Worm (Caenorhabditis elegans): ENCODE data around the gene adss-1.

The adss-1 gene

DNA sequence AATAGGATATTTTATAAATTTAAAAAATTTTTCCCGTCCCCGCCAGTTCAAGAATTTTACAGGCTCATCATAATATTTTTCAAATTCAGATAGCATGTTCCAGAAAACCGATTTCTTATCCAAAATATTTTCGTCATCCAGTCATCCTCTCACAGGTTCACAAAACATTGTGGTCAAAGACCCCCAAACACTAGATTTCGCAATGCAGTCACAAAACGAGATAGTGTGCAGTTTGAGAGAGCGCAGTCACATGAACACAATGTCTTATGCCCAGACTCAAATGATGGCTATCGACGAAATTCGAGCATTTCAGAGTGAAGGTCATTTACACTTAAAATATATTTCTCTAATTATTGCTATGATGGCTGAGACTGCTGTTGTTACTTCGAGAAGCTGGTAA lies 21.4 kb upstream of the adss-1 start, which contains the start of gene abhd-5.2:
Gene abhd-5.2, plus strand, starts transcription at position 95 of the 400 bp plus-strand sequence.
- TF ChIP-seq tra-4 (tag; optimal IDR thresholded peaks at IDR 0.05), result no peak
- TF ChIP-seq hnd-1 (tag; optimal IDR thresholded peaks at IDR 0.05), result no peak
- no peak for TF ChIP-seq aly-1 (tag; optimal IDR thresholded peaks at IDR 0.05)
- TF ChIP-seq scrt-1 (GFP tag; IDR thresholded peaks at IDR 0.05), result no peak
- TF ChIP-seq tbx-37 (GFP tag; conservative IDR thresholded peaks at IDR 0.05), result no peak
- no peak for TF ChIP-seq sea-1 (GFP tag; conservative IDR thresholded peaks at IDR 0.05)
- TF ChIP-seq flt-1 (GFP tag; IDR thresholded peaks at IDR 0.05), result no peak
- no peak for TF ChIP-seq B0310.2 (tag; optimal IDR thresholded peaks at IDR 0.05)
- TF ChIP-seq F13C5.2 (tag; optimal IDR thresholded peaks at IDR 0.05), result no peak
- TF ChIP-seq hmg-4 (GFP tag; optimal IDR thresholded peaks at IDR 0.05), result no peak
- TF ChIP-seq pes-1 (GFP tag; IDR thresholded peaks at IDR 0.05), result no peak
- no peak for TF ChIP-seq hmbx-1 (tag; optimal IDR thresholded peaks at IDR 0.05)
- no peak for TF ChIP-seq ama-1 (optimal IDR thresholded peaks at IDR 0.05)
- TF ChIP-seq ceh-13 (GFP tag; optimal IDR thresholded peaks at IDR 0.05), result no peak
- TF ChIP-seq tbx-11 (GFP tag; IDR thresholded peaks at IDR 0.05), result no peak
- TF ChIP-seq ets-7 (tag; optimal IDR thresholded peaks at IDR 0.05), result no peak
- no peak for TF ChIP-seq ceh-36 (tag; optimal IDR thresholded peaks at IDR 0.05)

ce11 chrV:4842544-4842943 lies 19.3 kb upstream of the adss-1 start, which contains the start of the genes cwp-2 and cwp-3:
Gene cwp-2 (minus strand): TSS chrV:4842644.
Gene cwp-3 (plus strand): TSS chrV:4842836.
- TF ChIP-seq ceh-36 (tag; optimal IDR thresholded peaks at IDR 0.05) (no peak), scrt-1 (GFP tag; IDR thresholded peaks at IDR 0.05) (no peak), tbx-37 (GFP tag; conservative IDR thresholded peaks at IDR 0.05) (no peak), F13C5.2 (tag; optimal IDR thresholded peaks at IDR 0.05) (no peak), tra-4 (tag; optimal IDR thresholded peaks at IDR 0.05) (no peak), sea-1 (GFP tag; conservative IDR thresholded peaks at IDR 0.05) (no peak), hmg-4 (GFP tag; optimal IDR thresholded peaks at IDR 0.05) (no peak), ets-7 (tag; optimal IDR thresholded peaks at IDR 0.05) (no peak), aly-1 (tag; optimal IDR thresholded peaks at IDR 0.05) (no peak), ceh-13 (GFP tag; optimal IDR thresholded peaks at IDR 0.05) (no peak), ama-1 (optimal IDR thresholded peaks at IDR 0.05) (no peak), hmbx-1 (tag; optimal IDR thresholded peaks at IDR 0.05) (no peak), B0310.2 (tag; optimal IDR thresholded peaks at IDR 0.05) (no peak)

DNA sequence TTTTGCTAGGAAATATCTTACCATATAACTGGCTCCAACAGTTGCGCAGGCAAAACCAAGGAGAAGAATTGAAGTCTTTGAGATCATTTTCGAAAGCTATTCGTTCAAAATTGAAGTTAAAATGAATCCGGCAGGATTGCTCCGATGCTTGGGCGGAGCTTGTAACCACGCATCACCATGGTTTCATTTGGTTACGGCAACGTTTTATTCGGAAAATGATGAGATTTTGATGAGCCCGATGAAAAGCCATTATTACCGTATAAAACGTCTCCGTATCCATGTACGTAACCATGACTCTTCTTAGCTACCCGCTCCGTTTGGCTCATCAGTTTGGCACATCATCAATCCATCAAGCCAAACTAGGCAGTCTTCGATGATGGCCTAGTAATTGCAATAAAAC lies 18.0 kb upstream of the adss-1 start, which contains the start of gene cwp-1:
Gene cwp-1, minus strand, starts transcription at position 101 of the 400 bp plus-strand sequence.
- no peak for TF ChIP-seq tra-4 (tag; optimal IDR thresholded peaks at IDR 0.05)
- TF ChIP-seq tbx-11 (GFP tag; IDR thresholded peaks at IDR 0.05), result no peak
- TF ChIP-seq ceh-13 (GFP tag; optimal IDR thresholded peaks at IDR 0.05), result no peak
- no peak for TF ChIP-seq ama-1 (optimal IDR thresholded peaks at IDR 0.05)
- no peak for TF ChIP-seq aly-1 (tag; optimal IDR thresholded peaks at IDR 0.05)
- TF ChIP-seq scrt-1 (GFP tag; IDR thresholded peaks at IDR 0.05), result no peak
- no peak for TF ChIP-seq tbx-37 (GFP tag; conservative IDR thresholded peaks at IDR 0.05)
- no peak for TF ChIP-seq flt-1 (GFP tag; IDR thresholded peaks at IDR 0.05)
- no peak for TF ChIP-seq ceh-36 (tag; optimal IDR thresholded peaks at IDR 0.05)
- no peak for TF ChIP-seq B0310.2 (tag; optimal IDR thresholded peaks at IDR 0.05)
- no peak for TF ChIP-seq hnd-1 (tag; optimal IDR thresholded peaks at IDR 0.05)
- no peak for TF ChIP-seq sea-1 (GFP tag; conservative IDR thresholded peaks at IDR 0.05)
- TF ChIP-seq pes-1 (GFP tag; IDR thresholded peaks at IDR 0.05), result no peak
- TF ChIP-seq F13C5.2 (tag; optimal IDR thresholded peaks at IDR 0.05), result no peak
- no peak for TF ChIP-seq hmbx-1 (tag; optimal IDR thresholded peaks at IDR 0.05)
- TF ChIP-seq hmg-4 (GFP tag; optimal IDR thresholded peaks at IDR 0.05), result no peak
- no peak for TF ChIP-seq ets-7 (tag; optimal IDR thresholded peaks at IDR 0.05)

- TF ChIP-seq scrt-1 (GFP tag; IDR thresholded peaks at IDR 0.05), result no peak
Observed at ce11 chrV:4839913-4840312, 16.7 kb upstream of the adss-1 start, which contains the start of gene nas-9. Gene nas-9 (minus strand): TSS chrV:4840013.

DNA sequence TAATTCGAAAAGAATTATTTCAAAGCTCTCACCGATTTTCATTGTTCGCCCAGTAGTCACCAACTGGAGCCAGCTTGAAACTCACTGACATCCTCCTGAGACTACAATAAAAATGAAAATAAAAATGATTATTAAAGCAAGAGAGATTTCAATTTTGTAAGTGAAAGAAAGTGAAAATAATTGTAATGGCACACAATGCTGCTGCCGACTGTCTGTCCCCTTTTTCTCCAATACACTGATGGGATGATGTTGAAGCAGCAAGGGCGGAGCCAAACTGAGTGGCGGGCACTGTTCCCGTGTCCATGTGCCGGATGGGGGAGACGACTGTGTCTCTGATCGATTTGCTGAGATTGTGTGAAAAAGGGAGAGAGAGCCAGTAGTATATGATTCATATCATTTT lies 11.1 kb upstream of the adss-1 start, which contains the start of gene C37H5.14:
Gene C37H5.14, minus strand, starts transcription at position 101 of the 400 bp plus-strand sequence.
- TF ChIP-seq aly-1 (tag; optimal IDR thresholded peaks at IDR 0.05), result no peak
- no peak for TF ChIP-seq flt-1 (GFP tag; IDR thresholded peaks at IDR 0.05)
- no peak for TF ChIP-seq hmg-4 (GFP tag; optimal IDR thresholded peaks at IDR 0.05)
- no peak for TF ChIP-seq ets-7 (tag; optimal IDR thresholded peaks at IDR 0.05)
- TF ChIP-seq F13C5.2 (tag; optimal IDR thresholded peaks at IDR 0.05), result no peak
- no peak for TF ChIP-seq sea-1 (GFP tag; conservative IDR thresholded peaks at IDR 0.05)
- TF ChIP-seq tbx-37 (GFP tag; conservative IDR thresholded peaks at IDR 0.05), result no peak
- TF ChIP-seq ceh-36 (tag; optimal IDR thresholded peaks at IDR 0.05), result no peak
- TF ChIP-seq B0310.2 (tag; optimal IDR thresholded peaks at IDR 0.05), result no peak
- no peak for TF ChIP-seq tbx-11 (GFP tag; IDR thresholded peaks at IDR 0.05)
- no peak for TF ChIP-seq ceh-13 (GFP tag; optimal IDR thresholded peaks at IDR 0.05)
- TF ChIP-seq hmbx-1 (tag; optimal IDR thresholded peaks at IDR 0.05), result no peak
- TF ChIP-seq scrt-1 (GFP tag; IDR thresholded peaks at IDR 0.05), result no peak
- TF ChIP-seq ama-1 (optimal IDR thresholded peaks at IDR 0.05), result no peak
- no peak for TF ChIP-seq pes-1 (GFP tag; IDR thresholded peaks at IDR 0.05)
- no peak for TF ChIP-seq hnd-1 (tag; optimal IDR thresholded peaks at IDR 0.05)
- no peak for TF ChIP-seq tra-4 (tag; optimal IDR thresholded peaks at IDR 0.05)

DNA sequence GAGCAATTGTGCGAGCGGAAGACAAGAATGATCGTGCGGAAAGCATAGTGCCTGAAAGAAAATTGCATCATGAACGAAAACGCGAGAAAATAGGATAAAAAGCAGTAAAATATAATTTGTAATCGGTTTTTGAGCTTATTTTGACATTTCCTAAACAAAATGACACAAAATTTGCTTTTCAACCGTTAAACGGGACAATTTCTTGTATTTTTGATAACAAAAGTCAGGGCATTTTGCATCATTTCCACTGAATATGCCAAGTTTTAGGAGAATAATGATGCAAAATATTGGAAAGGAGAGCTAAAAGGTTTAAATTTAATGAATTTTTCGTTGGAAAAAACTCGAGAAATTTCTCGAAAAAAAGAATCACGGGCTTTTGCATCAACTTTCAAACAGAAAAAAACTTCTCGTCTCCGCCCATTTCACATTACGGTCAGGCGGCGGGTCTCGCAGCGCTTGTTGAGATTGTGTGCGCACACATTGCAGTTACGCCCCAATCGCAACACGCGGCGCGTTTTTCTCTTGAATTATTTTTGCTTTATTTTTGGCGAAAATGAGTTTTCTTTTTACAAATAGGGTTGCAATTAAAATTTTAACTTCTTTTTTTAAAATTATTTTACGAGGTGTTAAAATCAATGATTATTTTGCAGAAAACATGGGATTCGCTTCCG lies 3.6 kb upstream of the adss-1 start, which contains the start of the genes hsp-6 and C37H5.5:
Gene hsp-6, minus strand, starts transcription at position 51 of the 671 bp plus-strand sequence.
Gene C37H5.5, plus strand, starts transcription at position 651 of the 671 bp plus-strand sequence.
- no peak for TF ChIP-seq scrt-1 (GFP tag; IDR thresholded peaks at IDR 0.05)
- peak; percentile 25 for TF ChIP-seq hmg-4 (GFP tag; optimal IDR thresholded peaks at IDR 0.05)
- peak; percentile 63; the same call in 1 of the 2 replicates for TF ChIP-seq pes-1 (GFP tag; IDR thresholded peaks at IDR 0.05)
- TF ChIP-seq flt-1 (GFP tag; IDR thresholded peaks at IDR 0.05), result 0 out of 2 replicates have a peak, but pooled peaks have one; percentile 7
- TF ChIP-seq F13C5.2 (tag; optimal IDR thresholded peaks at IDR 0.05), result peak; percentile 57
- TF ChIP-seq tra-4 (tag; optimal IDR thresholded peaks at IDR 0.05), result no peak
